Worm (Caenorhabditis elegans): ENCODE data around the gene str-136.

DNA sequence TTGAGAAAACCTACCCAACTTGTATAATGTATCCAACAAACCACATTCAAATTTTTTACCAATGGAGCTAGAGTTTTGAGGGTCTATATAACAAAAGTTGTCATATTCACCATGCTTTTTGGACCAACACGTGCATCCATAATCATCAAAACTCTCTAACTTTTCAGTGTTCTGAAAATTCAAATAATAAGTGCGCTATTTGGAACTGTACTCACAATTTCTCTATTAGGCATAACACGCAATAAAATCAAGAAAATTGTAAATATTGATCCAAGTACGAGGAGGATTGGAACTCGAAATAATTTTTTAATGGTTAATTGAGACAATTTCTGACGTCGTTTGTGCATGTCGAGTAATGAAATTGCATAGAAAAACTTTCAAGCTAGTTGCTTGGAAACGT is 38.8 kb downstream of the str-136 start, which contains the start of gene C16D9.3:
- TF ChIP-seq pha-4 (tag; optimal IDR thresholded peaks at IDR 0.05): no peak
- no peak for TF ChIP-seq eyg-1 (tag; optimal IDR thresholded peaks at IDR 0.05)
- no peak for TF ChIP-seq pat-9 (tag; optimal IDR thresholded peaks at IDR 0.05)
- no peak for TF ChIP-seq nhr-232 (tag; optimal IDR thresholded peaks at IDR 0.05)
- TF ChIP-seq ref-2 (tag; optimal IDR thresholded peaks at IDR 0.05): no peak
- no peak for TF ChIP-seq pqm-1 (tag; optimal IDR thresholded peaks at IDR 0.05)
- no peak for TF ChIP-seq ceh-9 (tag; optimal IDR thresholded peaks at IDR 0.05)
- no peak for TF ChIP-seq nfya-1 (tag; optimal IDR thresholded peaks at IDR 0.05)
- no peak for TF ChIP-seq ceh-30 (tag; optimal IDR thresholded peaks at IDR 0.05)
- no peak for TF ChIP-seq ceh-45 (GFP tag; IDR thresholded peaks at IDR 0.05)
